Worm (Caenorhabditis elegans) whole organism, L4/young adult: ENCODE data around the gene C25H3.14.

Source experiments
- W03F9.2 ChIP-seq: fragments of 150-350 bp; optimal IDR thresholded peaks from 2 replicates; lab custom pipeline; 2014; ENCODE audit warnings: missing biosample characterization, missing genetic modification characterization
- dao-5 ChIP-seq: sonication (generic microtip); optimal IDR thresholded peaks from 2 replicates; lab custom pipeline; 2016; ENCODE audit warnings: missing genotype, missing genetic modification characterization, moderate library complexity, missing compliant biosample characterization
- him-1 ChIP-seq: sonication (generic microtip); optimal IDR thresholded peaks from 2 replicates; lab custom pipeline; 2016; ENCODE audit warnings: missing genotype, missing genetic modification reagents, missing genetic modification characterization, missing compliant biosample characterization

ce11 chrII:5735744-5736143 is 40.8 kb downstream of the C25H3.14 start:
- TF ChIP-seq him-1 (no peak), dao-5 (tag; lab: Kevin White, UChicago) (no peak), W03F9.2 (tag; lab: Kevin White, UChicago) (no peak)
